Fruit fly (Drosophila melanogaster) whole organism, adult: Measurements from ENCODE around the gene CG14507.

Experiments used
- CG12768 ChIP-seq: fragments of 200-800 bp; sonication (Bioruptor generic); optimal IDR thresholded peaks from 2 replicates; lab custom pipeline; 2017; ENCODE audit warnings: missing biosample characterization, missing genetic modification characterization, mild to moderate bottlenecking, moderate library complexity, missing genetic modification reagents
- CG14711 ChIP-seq: fragments of 200-800 bp; sonication (Bioruptor generic); optimal IDR thresholded peaks from 2 replicates; lab custom pipeline; 2018; ENCODE audit warnings: missing biosample characterization, mild to moderate bottlenecking, missing genetic modification characterization, moderate library complexity
- CG1620 ChIP-seq: fragments of 200-800 bp; sonication (Bioruptor generic); optimal IDR thresholded peaks from 2 replicates; lab custom pipeline; 2016; ENCODE audit warnings: missing biosample characterization, missing genetic modification characterization
- CG5204 ChIP-seq: fragments of 200-800 bp; sonication (Bioruptor generic); optimal IDR thresholded peaks from 2 replicates; lab custom pipeline; 2016; ENCODE audit warnings: missing biosample characterization, missing genetic modification characterization
- CG7045 ChIP-seq: fragments of 200-800 bp; sonication (Bioruptor generic); optimal IDR thresholded peaks from 2 replicates; lab custom pipeline; 2017; ENCODE audit warnings: missing biosample characterization, mild to moderate bottlenecking, missing genetic modification characterization
- CG7101 ChIP-seq: fragments of 200-800 bp; sonication (Bioruptor generic); optimal IDR thresholded peaks from 2 replicates; lab custom pipeline; 2018; ENCODE audit warnings: missing biosample characterization, mild to moderate bottlenecking, missing genetic modification characterization, moderate library complexity
- Clk ChIP-seq: fragments of 200-800 bp; sonication (Bioruptor generic); optimal IDR thresholded peaks from 2 replicates; lab custom pipeline; 2017; ENCODE audit warnings: missing biosample characterization, missing genetic modification characterization
- bab1 ChIP-seq: fragments of 200-800 bp; sonication (Bioruptor generic); optimal IDR thresholded peaks from 3 replicates; lab custom pipeline; 2019; ENCODE audit warnings: missing biosample characterization, mild to moderate bottlenecking, missing genetic modification characterization, moderate library complexity
- cnc ChIP-seq, 2 experiments: fragments of >200 bp; optimal IDR thresholded peaks; 2 replicates each; lab custom pipeline; 2017
- kay ChIP-seq: fragments of 200-800 bp; sonication (Bioruptor generic); peaks from one replicate; lab custom pipeline; 2016; ENCODE audit warnings: missing biosample characterization, missing genetic modification characterization, borderline replicate concordance
- tj ChIP-seq: fragments of 200-800 bp; sonication (Bioruptor generic); optimal IDR thresholded peaks from 3 replicates; lab custom pipeline; 2017; ENCODE audit warnings: missing biosample characterization, mild to moderate bottlenecking, missing genetic modification characterization, moderate library complexity

DNA sequence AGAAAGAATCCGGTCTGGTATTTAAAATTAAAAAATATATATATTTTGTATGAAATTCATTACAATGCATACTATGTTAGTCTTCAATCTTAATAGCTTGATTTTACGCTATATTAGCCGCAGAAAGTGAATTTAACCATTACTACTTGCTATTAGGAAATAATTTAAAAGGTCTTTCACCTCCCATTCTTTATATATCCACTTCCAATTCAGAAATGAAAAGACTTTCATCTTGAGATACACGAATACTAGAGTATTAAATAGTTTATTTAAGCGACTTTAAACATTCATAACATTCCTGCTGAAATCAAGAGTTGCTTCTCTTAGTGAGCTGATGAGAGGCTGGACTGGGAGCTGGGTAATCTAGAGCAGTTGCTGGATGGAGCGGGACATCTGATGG, 17.2 kb upstream of the CG14507 start, which contains the start of gene CG31445:
- TF ChIP-seq CG1620, result no peak
- TF ChIP-seq kay, result no peak
- no peak for TF ChIP-seq tj (GFP tag; lab: Kevin White, UChicago)
- TF ChIP-seq CG5204 (GFP tag; lab: Kevin White, UChicago), result no peak
- no peak for TF ChIP-seq cnc (optimal IDR thresholded peaks at IDR 0.05; lab: Kevin White, UChicago)
- TF ChIP-seq bab1 (GFP tag; lab: Kevin White, UChicago), result no peak
- TF ChIP-seq CG12768 (GFP tag; lab: Kevin White, UChicago), result no peak
- TF ChIP-seq CG7045, result no peak
- TF ChIP-seq Clk (GFP tag; lab: Kevin White, UChicago), result no peak
- no peak for TF ChIP-seq CG14711 (tag; lab: Kevin White, UChicago)
- no peak for TF ChIP-seq CG7101
